Worm (Caenorhabditis elegans) whole organism, mixed stage, embryonic: ENCODE data around the gene C33C12.11.

Experiments
- elt-1 ChIP-seq: sonication (generic microtip); optimal IDR thresholded peaks from 2 replicates; lab custom pipeline; 2017; ENCODE audit warnings: missing genetic modification characterization, mild to moderate bottlenecking, missing compliant biosample characterization, antibody characterized with exemption, moderate library complexity, borderline replicate concordance; ENCODE audit not compliant: insufficient read depth
- ztf-11 ChIP-seq: fragments of 150-350 bp; optimal IDR thresholded peaks from 2 replicates; lab custom pipeline; 2014; ENCODE audit warnings: missing biosample characterization, missing genetic modification characterization

DNA sequence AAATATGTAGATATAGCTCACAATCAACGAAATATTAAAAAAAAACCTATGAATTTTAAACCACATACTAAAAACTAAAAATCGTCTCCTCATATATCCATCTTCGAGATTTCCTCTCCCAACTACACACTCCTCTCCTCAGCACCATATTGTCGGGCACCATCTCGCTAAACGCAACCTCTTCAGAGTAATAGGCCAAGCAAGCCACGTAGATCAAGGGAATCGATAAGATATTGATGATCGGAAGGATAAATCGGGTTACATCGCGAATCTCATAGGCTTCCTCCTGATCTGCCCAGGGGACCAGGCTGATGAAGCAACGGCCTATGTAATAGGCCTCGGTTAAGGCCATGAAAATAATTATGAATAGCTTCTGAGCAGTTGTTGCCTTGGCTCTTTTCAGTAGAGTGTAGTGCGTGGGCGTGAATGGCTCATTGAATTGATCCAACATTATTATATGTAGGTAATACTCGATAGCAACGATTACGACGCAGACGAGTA lies 13.1 kb downstream of the C33C12.11 start, which contains the start of the genes C40A11.7 and C40A11.8:
- TF ChIP-seq elt-1 (tag; lab: Kevin White, UChicago) (peak; percentile 74), ztf-11 (no peak)
